Worm (Caenorhabditis elegans) whole organism, L1 larva: Measurements from ENCODE around the gene T05G5.5.

Experiments
- C04F5.9 ChIP-seq: sonication (generic microtip); optimal IDR thresholded peaks from 2 replicates; lab custom pipeline; 2016; ENCODE audit warnings: missing genetic modification characterization, missing compliant biosample characterization
- C16A3.4 ChIP-seq: fragments of 150-350 bp; optimal IDR thresholded peaks from 2 replicates; lab custom pipeline; 2014; ENCODE audit warnings: missing biosample characterization, missing genetic modification characterization
- C34B4.2 ChIP-seq: sonication (generic microtip); optimal IDR thresholded peaks from 2 replicates; lab custom pipeline; 2017; ENCODE audit warnings: mild to moderate bottlenecking, missing genetic modification characterization, missing compliant biosample characterization
- alr-1 ChIP-seq: fragments of 200-800 bp; sonication (Bioruptor generic); optimal IDR thresholded peaks from 2 replicates; lab custom pipeline; 2018; ENCODE audit warnings: borderline replicate concordance, mild to moderate bottlenecking, missing genetic modification characterization, missing compliant biosample characterization
- aly-2 ChIP-seq: fragments of 150-350 bp; optimal IDR thresholded peaks from 2 replicates; lab custom pipeline; 2014; ENCODE audit warnings: missing biosample characterization, missing genetic modification characterization
- ama-1 ChIP-seq: fragments of 150-350 bp; optimal IDR thresholded peaks from 2 replicates; lab custom pipeline; 2014
- ceh-88 ChIP-seq: fragments of 200-800 bp; sonication (Bioruptor generic); IDR thresholded peaks from 2 replicates; pipeline ENCODE4 v1.3.6; 2022; ENCODE audit warnings: missing genetic modification characterization, missing compliant biosample characterization
- ceh-90 ChIP-seq: sonication (generic microtip); optimal IDR thresholded peaks from 2 replicates; lab custom pipeline; 2016; ENCODE audit warnings: missing genetic modification characterization, missing compliant biosample characterization
- dpl-1 ChIP-seq, 3 experiments: fragments of 150-350 bp in 2 of 3; sonication (generic microtip) in 1 of 3; optimal IDR thresholded peaks; 2 replicates each; lab custom pipeline; 2014 to 2017; ENCODE audit warnings: missing biosample characterization in 3 of 3, missing genetic modification characterization in 3 of 3, missing genetic modification reagents in 3 of 3
- efl-3 ChIP-seq: fragments of 200-800 bp; sonication (Bioruptor generic); optimal IDR thresholded peaks from 2 replicates; lab custom pipeline; 2018; ENCODE audit warnings: mild to moderate bottlenecking, missing genetic modification characterization, missing compliant biosample characterization
- egl-13 ChIP-seq: sonication (generic microtip); optimal IDR thresholded peaks from 2 replicates; lab custom pipeline; 2016; ENCODE audit warnings: missing genotype, missing genetic modification reagents, missing genetic modification characterization, missing compliant biosample characterization
- elt-3 ChIP-seq, 6 experiments: fragments of 150-350 bp in 1 of 6; sonication (generic microtip); optimal IDR thresholded peaks; 2 replicates each; lab custom pipeline; 2017 to 2018; ENCODE audit warnings: missing biosample characterization in 6 of 6, missing genetic modification characterization in 6 of 6, inconsistent platforms in 1 of 6
- fkh-10 ChIP-seq: sonication (generic microtip); optimal IDR thresholded peaks from 2 replicates; lab custom pipeline; 2017; ENCODE audit warnings: missing biosample characterization, missing genetic modification reagents, missing genetic modification characterization
- grh-1 ChIP-seq: fragments of 200-800 bp; sonication (Bioruptor generic); IDR thresholded peaks from 2 replicates; pipeline ENCODE4 v1.3.6; 2022; ENCODE audit warnings: missing genetic modification reagents, missing genetic modification characterization, missing compliant biosample characterization
- hlh-17 ChIP-seq: fragments of 200-800 bp; sonication (Bioruptor generic); optimal IDR thresholded peaks from 2 replicates; lab custom pipeline; 2018; ENCODE audit warnings: missing genetic modification characterization, mild to moderate bottlenecking, missing compliant biosample characterization, moderate library complexity, borderline replicate concordance
- hpl-2 ChIP-seq: fragments of 150-350 bp; optimal IDR thresholded peaks from 2 replicates; lab custom pipeline; 2014; ENCODE audit warnings: missing biosample characterization, missing genetic modification reagents, missing genetic modification characterization
- irx-1 ChIP-seq: sonication (generic microtip); optimal IDR thresholded peaks from 2 replicates; lab custom pipeline; 2016; ENCODE audit warnings: missing genetic modification characterization, missing compliant biosample characterization
- jun-1 ChIP-seq: fragments of 150-350 bp; optimal IDR thresholded peaks from 2 replicates; lab custom pipeline; 2014; ENCODE audit warnings: missing biosample characterization, missing genetic modification reagents, missing genetic modification characterization
- lin-13 ChIP-seq: fragments of 150-350 bp; optimal IDR thresholded peaks from 2 replicates; lab custom pipeline; 2014; ENCODE audit warnings: missing biosample characterization, missing genetic modification reagents, missing genetic modification characterization
- lin-14 ChIP-seq: fragments of 200-800 bp; sonication (Bioruptor generic); optimal IDR thresholded peaks from 2 replicates; lab custom pipeline; 2018; ENCODE audit warnings: mild to moderate bottlenecking, missing genetic modification characterization, moderate library complexity, missing compliant biosample characterization
- lin-35 ChIP-seq, 2 experiments: fragments of 150-350 bp; optimal IDR thresholded peaks; 2 replicates each; lab custom pipeline; 2014; ENCODE audit warnings: missing biosample characterization in 2 of 2, missing genetic modification characterization in 2 of 2, missing genetic modification reagents in 2 of 2
- lin-39 ChIP-seq: fragments of 150-350 bp; optimal IDR thresholded peaks from 2 replicates; lab custom pipeline; 2014; ENCODE audit warnings: missing biosample characterization, missing genetic modification reagents, missing genetic modification characterization
- lsy-2 ChIP-seq, 2 experiments: fragments of 150-350 bp; optimal IDR thresholded peaks; 2 replicates each; lab custom pipeline; 2014; ENCODE audit warnings: missing biosample characterization in 2 of 2, missing genetic modification characterization in 2 of 2
- mab-9 ChIP-seq: fragments of 200-800 bp; sonication (Bioruptor generic); IDR thresholded peaks from 2 replicates; pipeline ENCODE4 v1.3.6; 2022; ENCODE audit warnings: missing genetic modification reagents, missing genetic modification characterization, missing compliant biosample characterization
- mdl-1 ChIP-seq, 2 experiments: fragments of 150-350 bp; optimal IDR thresholded peaks; 2 replicates each; lab custom pipeline; 2014 to 2017; ENCODE audit warnings: missing biosample characterization in 2 of 2, missing genetic modification characterization in 2 of 2, inconsistent platforms in 1 of 2
- mep-1 ChIP-seq: fragments of 150-350 bp; optimal IDR thresholded peaks from 2 replicates; lab custom pipeline; 2014; ENCODE audit warnings: missing biosample characterization, missing genetic modification characterization
- nhr-11 ChIP-seq: fragments of 150-350 bp; optimal IDR thresholded peaks from 2 replicates; lab custom pipeline; 2014; ENCODE audit warnings: missing biosample characterization, missing genetic modification characterization
- nhr-12 ChIP-seq: sonication (generic microtip); optimal IDR thresholded peaks from 2 replicates; lab custom pipeline; 2017; ENCODE audit warnings: missing biosample characterization, missing genetic modification characterization
- nhr-20 ChIP-seq: sonication (generic microtip); optimal IDR thresholded peaks from 2 replicates; lab custom pipeline; 2016; ENCODE audit warnings: mild to moderate bottlenecking, missing genetic modification characterization, missing compliant biosample characterization
- nhr-237 ChIP-seq: fragments of 150-350 bp; optimal IDR thresholded peaks from 2 replicates; lab custom pipeline; 2014; ENCODE audit warnings: missing biosample characterization, missing genetic modification characterization
- nhr-28 ChIP-seq: fragments of 150-350 bp; optimal IDR thresholded peaks from 2 replicates; lab custom pipeline; 2014; ENCODE audit warnings: missing biosample characterization, missing genetic modification characterization
- nhr-47 ChIP-seq: sonication (generic microtip); optimal IDR thresholded peaks from 2 replicates; lab custom pipeline; 2016; ENCODE audit warnings: mild to moderate bottlenecking, missing genetic modification characterization, moderate library complexity, missing compliant biosample characterization
- nhr-71 ChIP-seq: sonication (generic microtip); optimal IDR thresholded peaks from 2 replicates; lab custom pipeline; 2016; ENCODE audit warnings: mild to moderate bottlenecking, missing genetic modification characterization, moderate library complexity, missing compliant biosample characterization
- nhr-76 ChIP-seq: sonication (generic microtip); optimal IDR thresholded peaks from 2 replicates; lab custom pipeline; 2017; ENCODE audit warnings: missing biosample characterization, missing genetic modification characterization
- nhr-77 ChIP-seq: fragments of 150-350 bp; optimal IDR thresholded peaks from 2 replicates; lab custom pipeline; 2014; ENCODE audit warnings: missing biosample characterization, missing genetic modification characterization
- nhr-84 ChIP-seq: sonication (generic microtip); optimal IDR thresholded peaks from 2 replicates; lab custom pipeline; 2017; ENCODE audit warnings: missing biosample characterization, missing genetic modification characterization
- pag-3 ChIP-seq: sonication (generic microtip); optimal IDR thresholded peaks from 2 replicates; lab custom pipeline; 2017; ENCODE audit warnings: missing genetic modification characterization, mild to moderate bottlenecking, missing compliant biosample characterization, antibody characterized with exemption, borderline replicate concordance; ENCODE audit not compliant: insufficient read depth
- pax-3 ChIP-seq: fragments of 200-800 bp; sonication (Bioruptor generic); optimal IDR thresholded peaks from 2 replicates; lab custom pipeline; 2018; ENCODE audit warnings: mild to moderate bottlenecking, missing genetic modification characterization, moderate library complexity, missing compliant biosample characterization
- rnt-1 ChIP-seq: sonication (generic microtip); optimal IDR thresholded peaks from 2 replicates; lab custom pipeline; 2016; ENCODE audit warnings: mild to moderate bottlenecking, missing genetic modification characterization, moderate library complexity, missing compliant biosample characterization
- snpc-4 ChIP-seq: fragments of 150-350 bp; optimal IDR thresholded peaks from 2 replicates; lab custom pipeline; 2014; ENCODE audit warnings: missing biosample characterization, missing genetic modification characterization
- snu-23 ChIP-seq: sonication (generic microtip); optimal IDR thresholded peaks from 2 replicates; lab custom pipeline; 2016; ENCODE audit warnings: missing genetic modification characterization, missing compliant biosample characterization
- sptf-1 ChIP-seq: fragments of 150-350 bp; optimal IDR thresholded peaks from 2 replicates; lab custom pipeline; 2014; ENCODE audit warnings: missing biosample characterization, missing genetic modification characterization
- sup-37 ChIP-seq: fragments of 200-800 bp; sonication (Bioruptor generic); optimal IDR thresholded peaks from 2 replicates; lab custom pipeline; 2018; ENCODE audit warnings: mild to moderate bottlenecking, missing genetic modification characterization, missing compliant biosample characterization
- swsn-7 ChIP-seq: sonication (generic microtip); optimal IDR thresholded peaks from 2 replicates; lab custom pipeline; 2016; ENCODE audit warnings: missing genetic modification characterization, missing compliant biosample characterization
- tbx-2 ChIP-seq: sonication (generic microtip); optimal IDR thresholded peaks from 2 replicates; lab custom pipeline; 2016; ENCODE audit warnings: missing genetic modification characterization, missing compliant biosample characterization
- tlp-1 ChIP-seq: fragments of 150-350 bp; optimal IDR thresholded peaks from 2 replicates; lab custom pipeline; 2014; ENCODE audit warnings: missing biosample characterization, missing genetic modification characterization
- unc-130 ChIP-seq: fragments of 150-350 bp; optimal IDR thresholded peaks from 2 replicates; lab custom pipeline; 2017; ENCODE audit warnings: missing biosample characterization, missing genetic modification characterization, inconsistent platforms
- unc-62 ChIP-seq: fragments of 150-350 bp; optimal IDR thresholded peaks from 2 replicates; lab custom pipeline; 2014; ENCODE audit warnings: missing biosample characterization, missing genetic modification reagents, missing genetic modification characterization
- unc-98 ChIP-seq: fragments of 200-800 bp; sonication (Bioruptor generic); IDR thresholded peaks from 2 replicates; pipeline ENCODE4 v1.3.6; 2022; ENCODE audit warnings: missing genetic modification characterization, missing compliant biosample characterization
- vab-15 ChIP-seq: sonication (generic microtip); optimal IDR thresholded peaks from 2 replicates; lab custom pipeline; 2017; ENCODE audit warnings: missing genotype, mild to moderate bottlenecking, missing genetic modification characterization, missing compliant biosample characterization
- xbp-1 ChIP-seq: sonication (generic microtip); optimal IDR thresholded peaks from 2 replicates; lab custom pipeline; 2016; ENCODE audit warnings: missing genetic modification characterization, missing compliant biosample characterization
- zag-1 ChIP-seq: fragments of 150-350 bp; optimal IDR thresholded peaks from 2 replicates; lab custom pipeline; 2014; ENCODE audit warnings: missing biosample characterization, missing genetic modification characterization

Gene T05G5.5

ce11 chrIII:9703747-9704605 lies 47.3 kb downstream of the T05G5.5 start:
- no peak for TF ChIP-seq grh-1
- TF ChIP-seq tlp-1 (tag; lab: Kevin White, UChicago), result no peak
- peak; percentile 14 to 25 for TF ChIP-seq lin-35 (GFP tag; optimal IDR thresholded peaks at IDR 0.05; lab: Kevin White, UChicago)
- TF ChIP-seq nhr-76 (tag; lab: Kevin White, UChicago), result no peak
- TF ChIP-seq unc-62, result no peak
- no peak for TF ChIP-seq pax-3 (tag; lab: Kevin White, UChicago)
- TF ChIP-seq C34B4.2 (tag; lab: Kevin White, UChicago), result no peak
- TF ChIP-seq lsy-2 (tag; optimal IDR thresholded peaks at IDR 0.05; lab: Kevin White, UChicago), result peak in 1 of 2 experiments; percentile 67
- no peak for TF ChIP-seq irx-1 (tag; lab: Kevin White, UChicago)
- TF ChIP-seq lin-13 (GFP tag; lab: Kevin White, UChicago), result peak; percentile 40
- peak; percentile 31; the same call in 1 of the 2 replicates for TF ChIP-seq mab-9
- TF ChIP-seq fkh-10 (GFP tag; lab: Kevin White, UChicago), result peak; percentile 38
- no peak for TF ChIP-seq elt-3 (tag; optimal IDR thresholded peaks at IDR 0.05; lab: Kevin White, UChicago)
- TF ChIP-seq dpl-1 (GFP tag; optimal IDR thresholded peaks at IDR 0.05; lab: Kevin White, UChicago), result peak in 1 of 3 experiments; percentile 6
- TF ChIP-seq tbx-2, result peak; percentile 62
- no peak for TF ChIP-seq unc-130 (tag; lab: Kevin White, UChicago)
- TF ChIP-seq jun-1 (tag; lab: Kevin White, UChicago), result no peak
- peak; percentile 33 for TF ChIP-seq rnt-1 (tag; lab: Kevin White, UChicago)
- TF ChIP-seq snu-23 (GFP tag; lab: Kevin White, UChicago), result peak; percentile 37
- TF ChIP-seq nhr-28 (tag; lab: Kevin White, UChicago), result no peak
- peak; percentile 51 for TF ChIP-seq nhr-71
- no peak for TF ChIP-seq sptf-1 (tag; lab: Kevin White, UChicago)
- no peak for TF ChIP-seq snpc-4
- no peak for TF ChIP-seq nhr-77
- TF ChIP-seq unc-98 (GFP tag; lab: Robert Waterston, UW), result no peak
- 0 out of 2 replicates have a peak, but pooled peaks have one; percentile 14 for TF ChIP-seq ceh-88 (GFP tag; lab: Robert Waterston, UW)
- no peak for TF ChIP-seq nhr-11 (tag; lab: Kevin White, UChicago)
- peak; percentile 24 for TF ChIP-seq nhr-20
- TF ChIP-seq zag-1 (tag; lab: Kevin White, UChicago), result no peak
- peak; percentile 55 for TF ChIP-seq mep-1 (tag; lab: Kevin White, UChicago)
- TF ChIP-seq nhr-237 (tag; lab: Kevin White, UChicago), result no peak
- no peak for TF ChIP-seq pag-3 (tag; lab: Kevin White, UChicago)
- no peak for TF ChIP-seq aly-2 (tag; lab: Kevin White, UChicago)
- TF ChIP-seq ama-1, result no peak
- peak; percentile 45 for TF ChIP-seq swsn-7 (tag; lab: Kevin White, UChicago)
- no peak for TF ChIP-seq ceh-90 (tag; lab: Kevin White, UChicago)
- TF ChIP-seq nhr-84 (tag; lab: Kevin White, UChicago), result no peak
- TF ChIP-seq alr-1 (tag; lab: Kevin White, UChicago), result no peak
- no peak for TF ChIP-seq hlh-17
- TF ChIP-seq lin-39 (tag; lab: Kevin White, UChicago), result no peak
- no peak for TF ChIP-seq vab-15 (tag; lab: Kevin White, UChicago)
- no peak for TF ChIP-seq C16A3.4
- TF ChIP-seq efl-3, result no peak
- no peak for TF ChIP-seq mdl-1 (tag; optimal IDR thresholded peaks at IDR 0.05; lab: Kevin White, UChicago)
- peak; percentile 7 for TF ChIP-seq xbp-1 (tag; lab: Kevin White, UChicago)
- no peak for TF ChIP-seq nhr-12
- TF ChIP-seq hpl-2 (GFP tag; lab: Kevin White, UChicago), result no peak
- peak; percentile 62 for TF ChIP-seq nhr-47 (tag; lab: Kevin White, UChicago)
- TF ChIP-seq sup-37 (GFP tag; lab: Kevin White, UChicago), result no peak
- peak; percentile 30 for TF ChIP-seq egl-13 (tag; lab: Kevin White, UChicago)
- peak; percentile 89 for TF ChIP-seq lin-14 (GFP tag; lab: Kevin White, UChicago)
- no peak for TF ChIP-seq C04F5.9 (tag; lab: Kevin White, UChicago)
